Comparison of ENCODE assay signal across 2 fruit fly cellular contexts in genomic region chrX:12203555-12203955, dm6.
TF ChIP-seq lines count a peak whose summit lies in the region.

No protein-coding gene starts in this region.

TF ChIP-seq in whole organism, embryonic, 481 proteins besides CTCF, POLR2A, EP300 and RAD21 (continued from another document and continues in another):
- peak; percentile 52 for TF ChIP-seq CG14710 (tag; optimal IDR thresholded peaks at IDR 0.05; lab: Kevin White, UChicago)
- peak; percentile 41 for TF ChIP-seq Blimp-1 (GFP tag; optimal IDR thresholded peaks at IDR 0.05; lab: Kevin White, UChicago)
- peak; percentile 57 for TF ChIP-seq CG10209 (GFP tag; optimal IDR thresholded peaks at IDR 0.05; lab: Kevin White, UChicago)
- TF ChIP-seq CG17802 (tag; optimal IDR thresholded peaks at IDR 0.05; lab: Kevin White, UChicago) = peak; percentile 17
- peak; percentile 2 for TF ChIP-seq CG15696 (tag; optimal IDR thresholded peaks at IDR 0.05; lab: Kevin White, UChicago)
- TF ChIP-seq fd3F (GFP tag; optimal IDR thresholded peaks at IDR 0.05; lab: Kevin White, UChicago) = peak; percentile 12
- TF ChIP-seq Ets65A (GFP tag; lab: Kevin White, UChicago) = peak; percentile 92
- no peak for TF ChIP-seq CG31388 (GFP tag; optimal IDR thresholded peaks at IDR 0.05; lab: Kevin White, UChicago)
- TF ChIP-seq trh (GFP tag; optimal IDR thresholded peaks at IDR 0.05; lab: Kevin White, UChicago) = peak; percentile 22
- TF ChIP-seq NC2α (GFP tag; optimal IDR thresholded peaks at IDR 0.05; lab: Kevin White, UChicago) = peak; percentile 57
- TF ChIP-seq HHEX (GFP tag; optimal IDR thresholded peaks at IDR 0.05; lab: Kevin White, UChicago) = peak; percentile 80
- TF ChIP-seq psq (GFP tag; optimal IDR thresholded peaks at IDR 0.05; lab: Kevin White, UChicago) = no peak
- TF ChIP-seq NFAT (GFP tag; IDR thresholded peaks at IDR 0.05; lab: Robert Waterston, UW) = peak; percentile 46; the same call in 1 of the 2 replicates
- TF ChIP-seq abd-A (tag; optimal IDR thresholded peaks at IDR 0.05; lab: Kevin White, UChicago) = peak; percentile 72
- TF ChIP-seq ro (GFP tag; IDR thresholded peaks at IDR 0.05; lab: Robert Waterston, UW) = no peak
- TF ChIP-seq jumu (GFP tag; optimal IDR thresholded peaks at IDR 0.05; lab: Kevin White, UChicago) = peak; percentile 35
- TF ChIP-seq nmo (GFP tag; optimal IDR thresholded peaks at IDR 0.05; lab: Kevin White, UChicago) = peak; percentile 53
- peak; percentile 57 for TF ChIP-seq Fer3 (tag; optimal IDR thresholded peaks at IDR 0.05; lab: Kevin White, UChicago)
- TF ChIP-seq Sox102F (GFP tag; optimal IDR thresholded peaks at IDR 0.05; lab: Kevin White, UChicago) = peak; percentile 18
- peak; percentile 67 for TF ChIP-seq CHES-1-like (GFP tag; optimal IDR thresholded peaks at IDR 0.05; lab: Kevin White, UChicago)
- peak; percentile 67 for TF ChIP-seq CG15479 (GFP tag; optimal IDR thresholded peaks at IDR 0.05; lab: Kevin White, UChicago)
- peak; percentile 65 for TF ChIP-seq CG9876 (GFP tag; optimal IDR thresholded peaks at IDR 0.05; lab: Kevin White, UChicago)
- no peak for TF ChIP-seq vnd (GFP tag; IDR thresholded peaks at IDR 0.05; lab: Robert Waterston, UW; ENCODE audit: partially characterized antibody)
- TF ChIP-seq CG10654 (GFP tag; optimal IDR thresholded peaks at IDR 0.05; lab: Kevin White, UChicago) = peak; percentile 13
- TF ChIP-seq en (GFP tag; optimal IDR thresholded peaks at IDR 0.05; lab: Kevin White, UChicago) = peak; percentile 37
- TF ChIP-seq CG10321 (GFP tag; IDR thresholded peaks at IDR 0.05; lab: Robert Waterston, UW) = peak; percentile 71
- TF ChIP-seq Myb (GFP tag; optimal IDR thresholded peaks at IDR 0.05; lab: Kevin White, UChicago) = peak; percentile 44
- peak; percentile 64; the same call in 2 of the 3 replicates for TF ChIP-seq z (GFP tag; IDR thresholded peaks at IDR 0.05; lab: Robert Waterston, UW)
- peak; percentile 55 for TF ChIP-seq ftz-f1 (GFP tag; optimal IDR thresholded peaks at IDR 0.05; lab: Kevin White, UChicago)
- TF ChIP-seq CG1529 (GFP tag; optimal IDR thresholded peaks at IDR 0.05; lab: Kevin White, UChicago) = peak; percentile 76
- peak; percentile 53; the same call in 1 of the 2 replicates for TF ChIP-seq CG4360 (GFP tag; IDR thresholded peaks at IDR 0.05; lab: Robert Waterston, UW)
- TF ChIP-seq Usf (GFP tag; optimal IDR thresholded peaks at IDR 0.05; lab: Kevin White, UChicago) = no peak
- no peak for TF ChIP-seq CkIIα-i1 (GFP tag; IDR thresholded peaks at IDR 0.05; lab: Robert Waterston, UW)
- peak; percentile 36 for TF ChIP-seq grau (tag; optimal IDR thresholded peaks at IDR 0.05; lab: Kevin White, UChicago)
- TF ChIP-seq gem (tag; optimal IDR thresholded peaks at IDR 0.05; lab: Kevin White, UChicago) = peak; percentile 21
- 0 out of 2 replicates have a peak, but pooled peaks have one; percentile 55 for TF ChIP-seq seq (GFP tag; IDR thresholded peaks at IDR 0.05; lab: Robert Waterston, UW)
- peak; percentile 20; the same call in 1 of the 3 replicates for TF ChIP-seq row (GFP tag; IDR thresholded peaks at IDR 0.05; lab: Robert Waterston, UW)
- 0 out of 2 replicates have a peak, but pooled peaks have one; percentile 43 for TF ChIP-seq CG32767 (GFP tag; IDR thresholded peaks at IDR 0.05; lab: Robert Waterston, UW)
- 0 out of 2 replicates have a peak, but pooled peaks have one; percentile 32 for TF ChIP-seq CG8765 (GFP tag; IDR thresholded peaks at IDR 0.05; lab: Robert Waterston, UW)
- TF ChIP-seq Atf-2 (GFP tag; optimal IDR thresholded peaks at IDR 0.05; lab: Kevin White, UChicago) = peak; percentile 59
- TF ChIP-seq BtbVII (GFP tag; optimal IDR thresholded peaks at IDR 0.05; lab: Kevin White, UChicago) = peak; percentile 86
- peak; percentile 89 to 97 for TF ChIP-seq Trl (optimal IDR thresholded peaks at IDR 0.05; lab: Kevin White, UChicago)
- peak; percentile 80 for TF ChIP-seq Trl (GFP tag; optimal IDR thresholded peaks at IDR 0.05; lab: Kevin White, UChicago)
- peak; percentile 62 for TF ChIP-seq CG10979 (tag; optimal IDR thresholded peaks at IDR 0.05; lab: Kevin White, UChicago)
- TF ChIP-seq slbo (GFP tag; IDR thresholded peaks at IDR 0.05; lab: Robert Waterston, UW) = peak; percentile 53
- TF ChIP-seq CG3065 (GFP tag; optimal IDR thresholded peaks at IDR 0.05; lab: Kevin White, UChicago) = no peak
- TF ChIP-seq caup (GFP tag; optimal IDR thresholded peaks at IDR 0.05; lab: Kevin White, UChicago; ENCODE audit: severe bottlenecking) = peak; percentile 89
- no peak for TF ChIP-seq Dip2 (GFP tag; IDR thresholded peaks at IDR 0.05; lab: Robert Waterston, UW)
- peak; percentile 77 for TF ChIP-seq CG10543 (GFP tag; optimal IDR thresholded peaks at IDR 0.05; lab: Kevin White, UChicago)
- no peak for TF ChIP-seq tio (GFP tag; optimal IDR thresholded peaks at IDR 0.05; lab: Kevin White, UChicago)
- TF ChIP-seq Dip3 (GFP tag; optimal IDR thresholded peaks at IDR 0.05; lab: Kevin White, UChicago) = no peak
- TF ChIP-seq ase (GFP tag; IDR thresholded peaks at IDR 0.05; lab: Robert Waterston, UW) = peak; percentile 58; the same call in 2 of the 3 replicates
- TF ChIP-seq CG14050 (GFP tag; IDR thresholded peaks at IDR 0.05; lab: Robert Waterston, UW) = peak; percentile 63
- no peak for TF ChIP-seq Lim3 (GFP tag; IDR thresholded peaks at IDR 0.05; lab: Robert Waterston, UW)
- TF ChIP-seq HLHmδ (GFP tag; optimal IDR thresholded peaks at IDR 0.05; lab: Kevin White, UChicago) = peak; percentile 88
- TF ChIP-seq CG17186 (GFP tag; optimal IDR thresholded peaks at IDR 0.05; lab: Kevin White, UChicago) = peak; percentile 54
- peak; percentile 39 for TF ChIP-seq Xbp1 (GFP tag; optimal IDR thresholded peaks at IDR 0.05; lab: Kevin White, UChicago)
- no peak for TF ChIP-seq br (optimal IDR thresholded peaks at IDR 0.05; lab: Kevin White, UChicago)
- peak; percentile 58 for TF ChIP-seq Sox100B (GFP tag; optimal IDR thresholded peaks at IDR 0.05; lab: Kevin White, UChicago)
- TF ChIP-seq tgo (GFP tag; IDR thresholded peaks at IDR 0.05; lab: Robert Waterston, UW) = peak; percentile 54; the same call in 2 of the 3 replicates
- peak; percentile 3 for TF ChIP-seq sd (tag; optimal IDR thresholded peaks at IDR 0.05; lab: Kevin White, UChicago)
- peak; percentile 72 for TF ChIP-seq dm (GFP tag; optimal IDR thresholded peaks at IDR 0.05; lab: Kevin White, UChicago)
- no peak for TF ChIP-seq tup (GFP tag; optimal IDR thresholded peaks at IDR 0.05; lab: Kevin White, UChicago)
- peak; percentile 25 for TF ChIP-seq CG10462 (GFP tag; optimal IDR thresholded peaks at IDR 0.05; lab: Kevin White, UChicago)
- peak; percentile 71 for TF ChIP-seq CG33557 (GFP tag; optimal IDR thresholded peaks at IDR 0.05; lab: Kevin White, UChicago)

TF ChIP-seq in whole organism, prepupa, 60 proteins besides CTCF, POLR2A, EP300 and RAD21 (continued from another document):
- TF ChIP-seq Ets21C (GFP tag; optimal IDR thresholded peaks at IDR 0.05; lab: Kevin White, UChicago) = no peak
- TF ChIP-seq CG11294 (GFP tag; IDR thresholded peaks at IDR 0.05; lab: Robert Waterston, UW) = no peak
- TF ChIP-seq CG6276 (GFP tag; optimal IDR thresholded peaks at IDR 0.05; lab: Kevin White, UChicago) = peak; percentile 16
- no peak for TF ChIP-seq CG3032 (tag; optimal IDR thresholded peaks at IDR 0.05; lab: Kevin White, UChicago)
- TF ChIP-seq Hr38 (GFP tag; optimal IDR thresholded peaks at IDR 0.05; lab: Kevin White, UChicago) = no peak
- TF ChIP-seq vri (GFP tag; optimal IDR thresholded peaks at IDR 0.05; lab: Kevin White, UChicago) = peak; percentile 67
- TF ChIP-seq net (GFP tag; optimal IDR thresholded peaks at IDR 0.05; lab: Kevin White, UChicago) = peak; percentile 81
- TF ChIP-seq Eip93F (GFP tag; optimal IDR thresholded peaks at IDR 0.05; lab: Kevin White, UChicago) = no peak
- TF ChIP-seq pdm3 (GFP tag; optimal IDR thresholded peaks at IDR 0.05; lab: Kevin White, UChicago) = peak; percentile 42
- peak; percentile 46; the same call in 1 of the 3 replicates for TF ChIP-seq CG8119 (GFP tag; IDR thresholded peaks at IDR 0.05; lab: Robert Waterston, UW)
- TF ChIP-seq Met (GFP tag; optimal IDR thresholded peaks at IDR 0.05; lab: Kevin White, UChicago) = peak; percentile 70
- TF ChIP-seq CG4318 (GFP tag; optimal IDR thresholded peaks at IDR 0.05; lab: Kevin White, UChicago) = no peak
- TF ChIP-seq CG15336 (GFP tag; IDR thresholded peaks at IDR 0.05; lab: Robert Waterston, UW) = peak; percentile 31; the same call in 1 of the 2 replicates
- peak; percentile 64 for TF ChIP-seq CG16779 (tag; optimal IDR thresholded peaks at IDR 0.05; lab: Kevin White, UChicago)
- TF ChIP-seq Smox (GFP tag; optimal IDR thresholded peaks at IDR 0.05; lab: Kevin White, UChicago) = peak; percentile 37
- peak; percentile 75 for TF ChIP-seq eg (GFP tag; IDR thresholded peaks at IDR 0.05; lab: Robert Waterston, UW)
- peak; percentile 66 to 79 for TF ChIP-seq ss (GFP tag; optimal IDR thresholded peaks at IDR 0.05; lab: Kevin White, UChicago)
- TF ChIP-seq CG8319 (GFP tag; optimal IDR thresholded peaks at IDR 0.05; lab: Kevin White, UChicago) = peak; percentile 41
- peak; percentile 66 for TF ChIP-seq esn (GFP tag; optimal IDR thresholded peaks at IDR 0.05; lab: Kevin White, UChicago)
- peak; percentile 34 for TF ChIP-seq Blimp-1 (GFP tag; optimal IDR thresholded peaks at IDR 0.05; lab: Kevin White, UChicago)
- TF ChIP-seq svp (GFP tag; lab: Kevin White, UChicago) = peak; percentile 71
- TF ChIP-seq CG6808 (GFP tag; optimal IDR thresholded peaks at IDR 0.05; lab: Kevin White, UChicago) = peak; percentile 66
- TF ChIP-seq salr (GFP tag; optimal IDR thresholded peaks at IDR 0.05; lab: Kevin White, UChicago) = peak in 1 of 2 experiments; percentile 10
- TF ChIP-seq CG8632 (GFP tag; optimal IDR thresholded peaks at IDR 0.05; lab: Kevin White, UChicago) = peak; percentile 15
- TF ChIP-seq CG9139 (GFP tag; optimal IDR thresholded peaks at IDR 0.05; lab: Kevin White, UChicago) = peak; percentile 72
- peak; percentile 48 for TF ChIP-seq OdsH (GFP tag; optimal IDR thresholded peaks at IDR 0.05; lab: Kevin White, UChicago)
- peak; percentile 31 for TF ChIP-seq CG32006 (GFP tag; optimal IDR thresholded peaks at IDR 0.05; lab: Kevin White, UChicago)
- TF ChIP-seq fkh (GFP tag; optimal IDR thresholded peaks at IDR 0.05; lab: Kevin White, UChicago) = peak; percentile 78
- TF ChIP-seq acj6 (GFP tag; optimal IDR thresholded peaks at IDR 0.05; lab: Kevin White, UChicago) = peak; percentile 51
- TF ChIP-seq CG11762 (GFP tag; optimal IDR thresholded peaks at IDR 0.05; lab: Kevin White, UChicago; ENCODE audit: insufficient read depth) = peak; percentile 24
- peak; percentile 44 for TF ChIP-seq fd85E (GFP tag; optimal IDR thresholded peaks at IDR 0.05; lab: Kevin White, UChicago)
- peak; percentile 27 for TF ChIP-seq dsx (GFP tag; optimal IDR thresholded peaks at IDR 0.05; lab: Kevin White, UChicago; ENCODE audit: poor library complexity, severe bottlenecking)
- TF ChIP-seq lz (GFP tag; optimal IDR thresholded peaks at IDR 0.05; lab: Kevin White, UChicago) = peak; percentile 54
- 0 out of 2 replicates have a peak, but pooled peaks have one; percentile 14 for TF ChIP-seq Gug (GFP tag; IDR thresholded peaks at IDR 0.05; lab: Robert Waterston, UW)
- peak; percentile 63 for TF ChIP-seq achi (GFP tag; optimal IDR thresholded peaks at IDR 0.05; lab: Kevin White, UChicago)
- peak; percentile 17 for TF ChIP-seq CG31627 (GFP tag; optimal IDR thresholded peaks at IDR 0.05; lab: Kevin White, UChicago)
- peak; percentile 83 for TF ChIP-seq CG6163 (GFP tag; IDR thresholded peaks at IDR 0.05; lab: Robert Waterston, UW)
- peak; percentile 38 for TF ChIP-seq CG10669 (GFP tag; optimal IDR thresholded peaks at IDR 0.05; lab: Kevin White, UChicago)
